Worm (Caenorhabditis elegans): ENCODE measurements around the gene F46C5.1.

F46C5.1 gene

ce11 chrII:8785875-8786274, 35.1 kb downstream of the F46C5.1 start (continued):
- no peak for TF ChIP-seq unc-30 (tag; optimal IDR thresholded peaks at IDR 0.05)
- no peak for TF ChIP-seq nhr-237 (tag; optimal IDR thresholded peaks at IDR 0.05)
- TF ChIP-seq nhr-76 (tag; optimal IDR thresholded peaks at IDR 0.05), result no peak
- TF ChIP-seq unc-98 (GFP tag; IDR thresholded peaks at IDR 0.05), result no peak
- no peak for TF ChIP-seq grh-1 (GFP tag; IDR thresholded peaks at IDR 0.05)
- TF ChIP-seq egl-27 (tag; optimal IDR thresholded peaks at IDR 0.05), result no peak
- no peak for TF ChIP-seq ceh-63 (GFP tag; optimal IDR thresholded peaks at IDR 0.05)
- no peak for TF ChIP-seq ceh-90 (tag; optimal IDR thresholded peaks at IDR 0.05)
- TF ChIP-seq nhr-19 (GFP tag; conservative IDR thresholded peaks at IDR 0.05), result no peak
- no peak for TF ChIP-seq ama-1 (optimal IDR thresholded peaks at IDR 0.05)
- TF ChIP-seq hlh-4 (tag; optimal IDR thresholded peaks at IDR 0.05), result no peak
- TF ChIP-seq fkh-8 (tag; optimal IDR thresholded peaks at IDR 0.05), result peak; percentile 15
- TF ChIP-seq elt-3 (tag; optimal IDR thresholded peaks at IDR 0.05), result no peak
- TF ChIP-seq dpl-1 (GFP tag; optimal IDR thresholded peaks at IDR 0.05), result no peak

- TF ChIP-seq fkh-8 (tag; optimal IDR thresholded peaks at IDR 0.05), result peak; percentile 32
- TF ChIP-seq dpl-1 (GFP tag; optimal IDR thresholded peaks at IDR 0.05), result peak in 1 of 3 experiments; percentile 26
- TF ChIP-seq xbp-1 (tag; optimal IDR thresholded peaks at IDR 0.05), result peak; percentile 3
- TF ChIP-seq nhr-84 (tag; optimal IDR thresholded peaks at IDR 0.05), result no peak
- TF ChIP-seq nhr-47 (tag; optimal IDR thresholded peaks at IDR 0.05), result peak; percentile 27
- TF ChIP-seq lin-35 (GFP tag; optimal IDR thresholded peaks at IDR 0.05), result peak in 1 of 2 experiments; percentile 26
- no peak for TF ChIP-seq aly-2 (tag; optimal IDR thresholded peaks at IDR 0.05)
- TF ChIP-seq elt-3 (tag; optimal IDR thresholded peaks at IDR 0.05), result no peak
- TF ChIP-seq egl-13 (tag; optimal IDR thresholded peaks at IDR 0.05), result peak; percentile 50
- TF ChIP-seq ceh-82 (tag; optimal IDR thresholded peaks at IDR 0.05), result peak in 1 of 3 experiments; percentile 41
- peak; percentile 97 for TF ChIP-seq dsc-1 (tag; optimal IDR thresholded peaks at IDR 0.05)
- no peak for TF ChIP-seq elt-2 (tag; optimal IDR thresholded peaks at IDR 0.05)
- TF ChIP-seq jun-1 (tag; optimal IDR thresholded peaks at IDR 0.05), result peak; percentile 30
- TF ChIP-seq C04F5.9 (tag; optimal IDR thresholded peaks at IDR 0.05), result no peak
- peak; percentile 79 for TF ChIP-seq ama-1 (optimal IDR thresholded peaks at IDR 0.05)
- peak; percentile 7 for TF ChIP-seq swsn-7 (tag; optimal IDR thresholded peaks at IDR 0.05)
- peak; percentile 28 to 57 for TF ChIP-seq efl-1 (optimal IDR thresholded peaks at IDR 0.05)
- no peak for TF ChIP-seq efl-1 (GFP tag; optimal IDR thresholded peaks at IDR 0.05 in 1 of 2)
- peak; percentile 9 to 54 for TF ChIP-seq lsy-2 (tag; optimal IDR thresholded peaks at IDR 0.05)
- no peak for TF ChIP-seq zip-4 (GFP tag; optimal IDR thresholded peaks at IDR 0.05)
- TF ChIP-seq rnt-1 (tag; optimal IDR thresholded peaks at IDR 0.05), result peak; percentile 12
- TF ChIP-seq F16B12.6 (tag; optimal IDR thresholded peaks at IDR 0.05), result peak; percentile 5
- TF ChIP-seq fkh-4 (tag; optimal IDR thresholded peaks at IDR 0.05; ENCODE audit: borderline replicate concordance), result peak; percentile 78
- peak; percentile 10 for TF ChIP-seq ceh-8 (GFP tag; optimal IDR thresholded peaks at IDR 0.05)
- peak; percentile 62 for TF ChIP-seq lin-14 (GFP tag; optimal IDR thresholded peaks at IDR 0.05)
- peak; percentile 19 for TF ChIP-seq nhr-90 (tag; optimal IDR thresholded peaks at IDR 0.05; ENCODE audit: poor library complexity)
- TF ChIP-seq snu-23 (GFP tag; optimal IDR thresholded peaks at IDR 0.05), result peak; percentile 52
- TF ChIP-seq unc-86 (tag; optimal IDR thresholded peaks at IDR 0.05), result peak; percentile 30
- TF ChIP-seq zag-1 (tag; optimal IDR thresholded peaks at IDR 0.05), result peak; percentile 37
- TF ChIP-seq mep-1 (tag; optimal IDR thresholded peaks at IDR 0.05), result peak; percentile 25
- peak; percentile 24 for TF ChIP-seq fos-1 (tag; optimal IDR thresholded peaks at IDR 0.05)
- no peak for TF ChIP-seq lin-39 (tag; optimal IDR thresholded peaks at IDR 0.05)
- peak; percentile 8 for TF ChIP-seq skn-1 (tag; optimal IDR thresholded peaks at IDR 0.05)
- TF ChIP-seq nhr-71 (tag; optimal IDR thresholded peaks at IDR 0.05), result peak; percentile 52
Measured at ce11 chrII:8784235-8784928, 36.6 kb downstream of the F46C5.1 start.

Data from whole organism, L1 larva.